Worm (Caenorhabditis elegans): ENCODE results near the gene F38B6.7.

F38B6.7 gene

DNA sequence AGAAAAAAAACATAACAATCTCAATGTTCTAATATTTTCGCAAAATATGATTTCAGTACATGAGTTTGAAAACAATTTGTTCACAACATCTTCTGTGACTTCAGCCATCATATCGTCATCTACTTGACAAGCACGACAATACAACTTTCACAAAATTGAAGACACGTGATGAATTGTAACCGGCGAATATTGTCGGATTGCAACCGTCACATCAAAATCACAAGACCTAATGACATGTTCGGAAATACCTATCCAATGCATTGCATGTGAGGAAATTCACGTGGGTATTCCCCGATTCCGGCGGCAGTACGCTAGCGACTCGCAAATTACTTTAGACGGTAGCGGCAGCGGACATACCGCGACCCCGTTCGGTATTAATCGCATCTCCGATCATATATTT is 43.4 kb upstream of the F38B6.7 start:
- no peak for TF ChIP-seq hlh-11 (tag; optimal IDR thresholded peaks at IDR 0.05)
- TF ChIP-seq mdt-29 (GFP tag; IDR thresholded peaks at IDR 0.05) = peak; percentile 67
- TF ChIP-seq zip-2 (tag; optimal IDR thresholded peaks at IDR 0.05) = no peak
- TF ChIP-seq aha-1 (tag) = peak; percentile 89
- TF ChIP-seq ZK546.5 (tag; optimal IDR thresholded peaks at IDR 0.05) = no peak
- TF ChIP-seq F37D6.2 (tag; optimal IDR thresholded peaks at IDR 0.05) = no peak
- TF ChIP-seq saeg-2 (GFP tag; IDR thresholded peaks at IDR 0.05) = 0 out of 2 replicates have a peak, but pooled peaks have one; percentile 7
- no peak for TF ChIP-seq sdz-12 (GFP tag; optimal IDR thresholded peaks at IDR 0.05)
- no peak for TF ChIP-seq snpc-1.2 (GFP tag; IDR thresholded peaks at IDR 0.05)
- no peak for TF ChIP-seq egl-27 (tag; optimal IDR thresholded peaks at IDR 0.05)
- TF ChIP-seq D1046.2 (GFP tag; IDR thresholded peaks at IDR 0.05) = no peak
- no peak for TF ChIP-seq nhr-6 (tag; optimal IDR thresholded peaks at IDR 0.05)
- TF ChIP-seq vab-7 (GFP tag; IDR thresholded peaks at IDR 0.05) = no peak
- no peak; the same call in 1 of the 2 replicates for TF ChIP-seq T26A8.4 (GFP tag; IDR thresholded peaks at IDR 0.05)
- TF ChIP-seq mxl-2 (GFP tag; conservative IDR thresholded peaks at IDR 0.05) = peak; percentile 96
- TF ChIP-seq F26F4.8 (GFP tag; conservative IDR thresholded peaks at IDR 0.05) = no peak
- TF ChIP-seq nhr-41 (GFP tag; IDR thresholded peaks at IDR 0.05) = no peak
- TF ChIP-seq snpc-4 (tag; optimal IDR thresholded peaks at IDR 0.05) = no peak
- peak in 1 of 2 experiments; percentile 100 for TF ChIP-seq unc-62 (GFP tag; optimal IDR thresholded peaks at IDR 0.05 in 1 of 2)
- no peak for TF ChIP-seq unc-62 (tag; optimal IDR thresholded peaks at IDR 0.05)
- peak; percentile 57 for TF ChIP-seq nhr-28 (tag; optimal IDR thresholded peaks at IDR 0.05)
- TF ChIP-seq ZK337.2 (GFP tag; IDR thresholded peaks at IDR 0.05) = no peak
- no peak for TF ChIP-seq ztf-7 (tag; optimal IDR thresholded peaks at IDR 0.05)
- TF ChIP-seq lim-7 (GFP tag; IDR thresholded peaks at IDR 0.05) = no peak
- no peak for TF ChIP-seq skn-1 (tag; optimal IDR thresholded peaks at IDR 0.05)
- no peak for TF ChIP-seq Y48G9A.11 (GFP tag; IDR thresholded peaks at IDR 0.05)
- TF ChIP-seq rbr-2 (tag; optimal IDR thresholded peaks at IDR 0.05) = no peak
- TF ChIP-seq ceh-62 (tag; optimal IDR thresholded peaks at IDR 0.05) = no peak
- no peak for TF ChIP-seq mxl-3 (GFP tag; optimal IDR thresholded peaks at IDR 0.05)
- TF ChIP-seq duxl-1 (tag; optimal IDR thresholded peaks at IDR 0.05; ENCODE audit: poor library complexity) = no peak
- no peak for TF ChIP-seq daf-8 (GFP tag; IDR thresholded peaks at IDR 0.05)
- TF ChIP-seq lin-1 (GFP tag; IDR thresholded peaks at IDR 0.05) = no peak; the same call in 1 of the 2 replicates
- TF ChIP-seq nhr-102 (tag; optimal IDR thresholded peaks at IDR 0.05) = no peak
- TF ChIP-seq gei-8 (GFP tag; optimal IDR thresholded peaks at IDR 0.05) = no peak
- peak; percentile 36 for TF ChIP-seq nhr-77 (tag; optimal IDR thresholded peaks at IDR 0.05)
- TF ChIP-seq dmd-6 (GFP tag; IDR thresholded peaks at IDR 0.05) = peak; percentile 96
- no peak for TF ChIP-seq nhr-237 (tag; optimal IDR thresholded peaks at IDR 0.05)
- no peak for TF ChIP-seq ama-1 (optimal IDR thresholded peaks at IDR 0.05)
- no peak for TF ChIP-seq ceh-44 (GFP tag; IDR thresholded peaks at IDR 0.05)
- TF ChIP-seq fos-1 (tag; optimal IDR thresholded peaks at IDR 0.05) = no peak
- peak; percentile 69 for TF ChIP-seq tra-1 (GFP tag; IDR thresholded peaks at IDR 0.05)
- peak; percentile 54; the same call in 1 of the 2 replicates for TF ChIP-seq zfp-3 (GFP tag; conservative IDR thresholded peaks at IDR 0.05)
- TF ChIP-seq lin-13 (GFP tag; optimal IDR thresholded peaks at IDR 0.05) = peak; percentile 2
- TF ChIP-seq nhr-42 (GFP tag; IDR thresholded peaks at IDR 0.05) = no peak
- peak; percentile 34 for TF ChIP-seq ceh-20 (GFP tag; IDR thresholded peaks at IDR 0.05)
- TF ChIP-seq ceh-82 (tag; optimal IDR thresholded peaks at IDR 0.05) = no peak
- TF ChIP-seq nhr-111 (GFP tag; optimal IDR thresholded peaks at IDR 0.05) = no peak
- TF ChIP-seq lin-39 (tag; optimal IDR thresholded peaks at IDR 0.05) = no peak
- peak; percentile 92 for TF ChIP-seq hlh-30 (tag; optimal IDR thresholded peaks at IDR 0.05; ENCODE audit: insufficient read depth)
- TF ChIP-seq egl-43 (GFP tag; IDR thresholded peaks at IDR 0.05) = no peak
- TF ChIP-seq nhr-25 (tag; optimal IDR thresholded peaks at IDR 0.05; ENCODE audit: borderline replicate concordance, insufficient read depth) = peak; percentile 43
- TF ChIP-seq lin-29 (GFP tag; IDR thresholded peaks at IDR 0.05) = no peak
- TF ChIP-seq cey-2 (tag; optimal IDR thresholded peaks at IDR 0.05; ENCODE audit: borderline replicate concordance, insufficient read depth) = no peak

All from whole organism, L4 larva.